Worm (Caenorhabditis elegans): ENCODE measurements around the gene C17H12.6.

The C17H12.6 gene

DNA sequence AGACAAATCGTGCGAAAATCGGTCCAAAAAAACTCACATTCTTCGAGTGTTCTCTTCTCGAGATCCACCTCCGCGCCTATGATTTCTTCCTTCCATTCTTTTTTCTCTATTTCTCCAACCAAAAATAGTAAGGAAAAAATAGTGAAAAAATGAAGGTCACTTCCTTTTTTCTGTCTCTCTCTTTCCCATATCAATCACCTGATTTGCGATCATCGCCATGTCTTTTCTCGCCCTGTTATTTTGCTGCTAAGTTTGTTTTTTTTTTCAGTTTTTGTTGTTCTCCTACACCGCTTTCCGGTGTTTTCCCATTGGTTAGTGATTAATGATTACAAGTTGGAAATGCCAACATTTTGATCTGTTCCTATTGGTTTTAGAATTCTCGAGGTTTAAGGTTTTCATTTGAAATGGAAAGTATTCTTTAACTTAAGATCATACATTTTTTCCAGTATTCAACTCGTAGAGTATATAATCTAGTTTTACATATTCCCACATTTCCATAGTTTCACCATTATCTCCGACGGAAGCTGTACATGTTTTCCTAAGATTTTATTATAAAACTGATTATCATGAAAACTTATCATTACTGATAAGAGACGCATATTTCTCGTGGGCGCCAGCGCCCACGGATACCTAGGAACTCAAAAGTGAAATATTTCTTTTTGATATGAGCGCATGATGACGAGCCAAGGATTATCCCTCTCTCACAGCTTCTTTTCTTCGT, 19.4 kb upstream of the C17H12.6 start:
- TF ChIP-seq lin-13 (tag; optimal IDR thresholded peaks at IDR 0.05) (no peak), unc-39 (tag; optimal IDR thresholded peaks at IDR 0.05) (no peak), ces-1 (GFP tag; optimal IDR thresholded peaks at IDR 0.05) (no peak), elt-3 (tag; optimal IDR thresholded peaks at IDR 0.05) (no peak), unc-120 (tag; optimal IDR thresholded peaks at IDR 0.05; ENCODE audit: poor library complexity, severe bottlenecking) (no peak), lin-32 (GFP tag; optimal IDR thresholded peaks at IDR 0.05) (no peak), ceh-43 (GFP tag; optimal IDR thresholded peaks at IDR 0.05) (no peak), flh-1 (GFP tag; optimal IDR thresholded peaks at IDR 0.05) (no peak), ceh-39 (tag; optimal IDR thresholded peaks at IDR 0.05) (no peak), hlh-1 (tag; optimal IDR thresholded peaks at IDR 0.05) (no peak), nhr-237 (tag; optimal IDR thresholded peaks at IDR 0.05) (no peak), bed-3 (GFP tag; optimal IDR thresholded peaks at IDR 0.05) (no peak), blmp-1 (tag; optimal IDR thresholded peaks at IDR 0.05) (no peak), nhr-76 (tag; optimal IDR thresholded peaks at IDR 0.05) (no peak)

DNA sequence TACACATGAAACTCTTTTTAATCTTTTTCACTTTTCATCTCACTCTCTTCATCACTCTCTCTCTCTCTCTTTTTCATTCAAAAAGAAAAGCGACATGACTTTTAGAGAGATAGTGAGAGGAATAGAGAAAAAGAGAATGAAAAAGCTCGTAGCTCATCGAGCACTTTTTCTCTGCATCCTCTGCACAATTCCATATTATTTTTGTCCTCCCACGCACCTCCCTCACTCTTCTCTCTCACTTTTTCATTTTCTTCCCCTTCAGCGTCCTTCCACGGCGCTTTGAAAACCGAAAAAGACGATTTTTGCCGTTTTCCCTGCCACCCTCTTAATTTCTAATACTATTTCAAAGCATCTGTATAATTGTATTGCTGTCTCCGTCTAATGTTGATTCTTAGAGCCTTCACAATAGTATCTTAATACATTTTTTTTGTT, 16.8 kb upstream of the C17H12.6 start:
- TF ChIP-seq unc-62 (GFP tag; optimal IDR thresholded peaks at IDR 0.05) (peak; percentile 77), ces-1 (GFP tag; optimal IDR thresholded peaks at IDR 0.05) (peak; percentile 76), zip-8 (tag; optimal IDR thresholded peaks at IDR 0.05) (no peak), ceh-83 (GFP tag; optimal IDR thresholded peaks at IDR 0.05) (no peak), unc-120 (tag; optimal IDR thresholded peaks at IDR 0.05; ENCODE audit: poor library complexity, severe bottlenecking) (peak; percentile 89), nhr-237 (tag; optimal IDR thresholded peaks at IDR 0.05) (peak; percentile 55), mep-1 (tag; optimal IDR thresholded peaks at IDR 0.05) (peak; percentile 24), cnd-1 (tag; optimal IDR thresholded peaks at IDR 0.05) (no peak), hlh-1 (tag; optimal IDR thresholded peaks at IDR 0.05) (peak; percentile 22), ceh-43 (GFP tag; optimal IDR thresholded peaks at IDR 0.05) (no peak)

DNA sequence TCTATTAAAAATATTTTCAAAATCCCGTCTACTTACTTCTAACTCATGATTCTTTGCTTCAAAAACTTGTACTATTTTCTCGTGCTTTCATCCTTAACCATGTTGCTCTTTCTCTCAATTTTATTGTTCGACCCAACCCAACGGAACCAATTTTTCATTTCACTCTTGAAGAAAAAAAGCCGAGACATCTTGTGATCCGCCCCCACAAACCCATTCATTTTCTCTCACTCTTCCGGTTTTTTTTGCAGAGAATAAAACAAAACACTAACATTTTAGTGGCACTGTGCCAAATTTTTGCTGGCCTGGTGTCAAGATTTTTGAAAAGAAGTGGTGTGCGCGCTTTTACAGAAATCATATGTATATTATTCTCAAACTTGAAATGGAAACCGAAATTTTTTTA, 14.5 kb upstream of the C17H12.6 start:
- TF ChIP-seq pha-4 (tag; optimal IDR thresholded peaks at IDR 0.05) = no peak
- TF ChIP-seq nhr-76 (tag; optimal IDR thresholded peaks at IDR 0.05) = no peak

DNA sequence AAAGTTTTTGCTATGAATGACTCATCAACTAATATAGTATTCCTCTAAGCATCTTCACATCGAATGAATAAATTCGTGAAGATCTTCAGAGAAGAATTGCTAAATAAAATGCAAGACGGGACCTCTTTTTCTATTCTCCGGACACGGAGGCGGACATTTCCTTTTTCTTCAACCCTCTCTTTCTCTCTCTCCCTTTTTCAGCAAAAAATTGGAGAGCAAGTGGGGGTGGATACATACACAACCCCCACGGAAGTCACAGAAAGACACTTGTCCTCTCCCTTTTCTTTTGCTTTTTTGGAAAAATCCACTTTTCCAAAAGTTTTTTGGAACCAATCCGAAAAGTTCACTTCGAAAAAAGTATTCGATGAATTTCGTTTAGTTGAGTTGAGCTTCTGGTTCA, 12.4 kb upstream of the C17H12.6 start:
- TF ChIP-seq ham-2 (GFP tag; optimal IDR thresholded peaks at IDR 0.05) (no peak), mab-5 (tag; optimal IDR thresholded peaks at IDR 0.05) (no peak)

DNA sequence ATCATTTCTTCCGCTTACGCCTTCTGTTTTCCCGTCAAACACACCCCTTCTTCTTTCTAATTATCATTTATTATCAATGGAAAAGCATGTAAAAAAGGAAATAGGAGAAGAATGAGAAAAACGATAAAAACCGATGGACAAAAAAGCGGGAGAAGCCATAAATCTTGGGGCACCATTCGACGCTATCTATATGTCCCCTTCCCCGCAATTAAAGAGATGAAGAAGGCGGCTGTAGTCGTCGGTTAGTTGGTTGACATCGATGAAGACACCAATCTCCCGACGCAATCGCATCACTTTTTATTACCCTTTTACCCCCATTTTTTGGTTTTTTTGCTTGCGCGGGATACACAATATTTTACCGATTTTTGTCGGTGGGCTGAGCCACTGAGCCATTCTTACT, 11.3 kb upstream of the C17H12.6 start:
- TF ChIP-seq elt-1 (tag; optimal IDR thresholded peaks at IDR 0.05; ENCODE audit: borderline replicate concordance, insufficient read depth) (peak; percentile 46), nhr-76 (tag; optimal IDR thresholded peaks at IDR 0.05) (no peak), unc-62 (GFP tag; optimal IDR thresholded peaks at IDR 0.05) (no peak)

DNA sequence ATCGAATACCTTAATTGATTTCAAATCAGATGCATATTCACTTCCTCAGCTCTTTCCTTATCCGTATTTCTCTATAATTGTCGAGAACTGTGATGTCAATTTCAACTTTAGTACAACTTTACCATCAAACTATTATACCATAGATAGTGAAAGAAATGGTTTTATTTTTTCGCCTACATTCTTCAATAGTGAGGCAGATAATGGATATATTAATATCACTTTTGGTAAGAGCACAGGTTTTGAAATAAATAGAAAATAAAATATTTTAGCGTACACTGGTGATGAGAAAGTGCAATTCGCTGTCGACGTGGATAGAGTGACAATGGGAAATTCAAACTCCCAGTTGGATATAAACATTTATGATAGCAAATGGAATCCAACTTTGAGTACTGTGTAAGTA, 9.9 kb upstream of the C17H12.6 start:
- TF ChIP-seq nhr-2 (tag; optimal IDR thresholded peaks at IDR 0.05) (no peak), sptf-1 (tag; optimal IDR thresholded peaks at IDR 0.05) (no peak), unc-62 (GFP tag; optimal IDR thresholded peaks at IDR 0.05) (no peak), flh-1 (GFP tag; optimal IDR thresholded peaks at IDR 0.05) (no peak), cnd-1 (tag; optimal IDR thresholded peaks at IDR 0.05) (no peak), drap-1 (GFP tag; optimal IDR thresholded peaks at IDR 0.05) (no peak), elt-3 (tag; optimal IDR thresholded peaks at IDR 0.05) (no peak), nhr-28 (tag; optimal IDR thresholded peaks at IDR 0.05) (no peak), unc-39 (tag; optimal IDR thresholded peaks at IDR 0.05) (no peak), lin-32 (GFP tag; optimal IDR thresholded peaks at IDR 0.05) (no peak)

DNA sequence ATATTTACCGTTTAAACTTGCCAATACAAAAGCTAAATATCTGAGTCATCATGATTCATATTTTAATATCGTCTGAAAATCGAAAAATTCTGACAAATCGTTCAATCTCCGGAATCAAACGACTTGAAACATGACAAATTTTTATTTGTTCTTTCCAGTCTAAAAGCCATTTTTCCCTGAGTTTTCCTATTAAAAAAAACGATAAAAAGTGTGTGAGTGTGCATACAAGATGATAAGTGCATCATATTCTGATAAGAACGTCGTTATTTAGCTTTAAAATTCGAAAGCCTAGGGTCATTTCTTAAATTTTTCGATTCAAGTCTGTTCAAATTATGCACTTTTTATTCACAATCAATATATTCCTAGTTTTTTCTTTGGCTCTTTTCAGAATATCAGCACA, 7.6 kb upstream of the C17H12.6 start, which contains the start of gene H20E11.1:
Gene H20E11.1 (plus strand): TSS at position 244 of the 400 bp plus-strand sequence.
- no peak for TF ChIP-seq mab-5 (tag; optimal IDR thresholded peaks at IDR 0.05)
- no peak for TF ChIP-seq M03D4.4 (tag; optimal IDR thresholded peaks at IDR 0.05)
- no peak for TF ChIP-seq elt-1 (tag; optimal IDR thresholded peaks at IDR 0.05; ENCODE audit: borderline replicate concordance, insufficient read depth)
- TF ChIP-seq tbx-8 (GFP tag; optimal IDR thresholded peaks at IDR 0.05) = no peak
- no peak for TF ChIP-seq mls-2 (tag; optimal IDR thresholded peaks at IDR 0.05)
- TF ChIP-seq drap-1 (GFP tag; optimal IDR thresholded peaks at IDR 0.05) = no peak
- TF ChIP-seq nhr-12 (tag; optimal IDR thresholded peaks at IDR 0.05) = no peak
- no peak for TF ChIP-seq elt-3 (tag; optimal IDR thresholded peaks at IDR 0.05)
- no peak for TF ChIP-seq nhr-76 (tag; optimal IDR thresholded peaks at IDR 0.05)
- no peak for TF ChIP-seq ham-2 (GFP tag; optimal IDR thresholded peaks at IDR 0.05)
- TF ChIP-seq nhr-28 (tag; optimal IDR thresholded peaks at IDR 0.05) = no peak
- no peak for TF ChIP-seq snpc-4 (tag; optimal IDR thresholded peaks at IDR 0.05)
- TF ChIP-seq ztf-11 (tag; optimal IDR thresholded peaks at IDR 0.05) = no peak
- no peak for TF ChIP-seq ceh-39 (tag; optimal IDR thresholded peaks at IDR 0.05)

Measured in whole organism, mixed stage, embryonic.